Fruit fly (Drosophila melanogaster): ENCODE data around the gene BicD.
A peak's percentile ranks its signal among the peaks of the same experiment; 100 is the strongest.

Gene BicD

DNA sequence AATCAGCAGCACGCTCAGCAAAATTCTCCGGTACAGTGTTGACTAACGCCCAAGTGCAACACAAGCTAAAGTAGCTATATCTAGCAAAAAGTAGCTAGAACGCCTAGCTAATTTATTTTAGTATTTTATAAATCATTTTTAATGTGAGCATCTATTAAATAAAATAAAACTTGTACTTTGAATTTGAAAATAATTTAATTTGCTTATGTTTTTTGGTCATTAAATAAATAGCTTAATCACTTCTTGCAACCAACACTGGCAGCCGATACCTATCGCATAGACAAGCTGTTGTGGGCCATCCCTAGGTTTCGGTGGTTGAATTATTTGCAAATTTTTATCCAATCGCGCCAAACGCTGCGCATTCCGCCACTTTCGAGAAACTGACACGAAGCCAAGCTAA lies 62.7 kb downstream of the BicD start, which contains the start of the genes Polr2J and CG15141 (continued):
- no peak for TF ChIP-seq dimm (GFP tag; IDR thresholded peaks at IDR 0.05)
- TF ChIP-seq Nf-YB (GFP tag; optimal IDR thresholded peaks at IDR 0.05) = peak; percentile 70
- peak; percentile 72 for TF ChIP-seq HHEX (GFP tag; optimal IDR thresholded peaks at IDR 0.05)
- TF ChIP-seq Antp (GFP tag; optimal IDR thresholded peaks at IDR 0.05) = peak; percentile 54
- no peak for TF ChIP-seq CG2678 (tag; optimal IDR thresholded peaks at IDR 0.05)
- peak; percentile 96 for TF ChIP-seq MBD-R2 (GFP tag; IDR thresholded peaks at IDR 0.05)
- TF ChIP-seq tna (GFP tag; IDR thresholded peaks at IDR 0.05; ENCODE audit: partially characterized antibody) = peak; percentile 41; the same call in 1 of the 2 replicates
- TF ChIP-seq CG34224 (GFP tag; IDR thresholded peaks at IDR 0.05; ENCODE audit: partially characterized antibody) = peak; percentile 83
- TF ChIP-seq CG17186 (GFP tag; optimal IDR thresholded peaks at IDR 0.05) = peak; percentile 63
- TF ChIP-seq CG4404 (GFP tag; IDR thresholded peaks at IDR 0.05) = peak; percentile 90
- TF ChIP-seq Ssrp (tag; optimal IDR thresholded peaks at IDR 0.05) = peak; percentile 89
- peak; percentile 37; the same call in 1 of the 2 replicates for TF ChIP-seq Awh (GFP tag; IDR thresholded peaks at IDR 0.05)
- peak; percentile 56 for TF ChIP-seq CG3995 (GFP tag; optimal IDR thresholded peaks at IDR 0.05)
- TF ChIP-seq Usf (GFP tag; optimal IDR thresholded peaks at IDR 0.05) = peak; percentile 69
- peak; percentile 45 for TF ChIP-seq CG6765 (GFP tag; optimal IDR thresholded peaks at IDR 0.05)
- TF ChIP-seq CG10274 (GFP tag; optimal IDR thresholded peaks at IDR 0.05) = peak; percentile 46
- no peak for TF ChIP-seq MTF-1 (GFP tag; optimal IDR thresholded peaks at IDR 0.05; ENCODE audit: borderline replicate concordance)
- no peak for TF ChIP-seq CkIIα-i1 (GFP tag; IDR thresholded peaks at IDR 0.05)
- no peak for TF ChIP-seq nom (GFP tag; optimal IDR thresholded peaks at IDR 0.05)
- peak; percentile 93 for TF ChIP-seq sob (GFP tag; IDR thresholded peaks at IDR 0.05)
- TF ChIP-seq jing (GFP tag; optimal IDR thresholded peaks at IDR 0.05) = peak; percentile 49
- peak; percentile 75 for TF ChIP-seq CG12299 (tag; optimal IDR thresholded peaks at IDR 0.05)
- peak; percentile 70 for TF ChIP-seq chm (GFP tag; IDR thresholded peaks at IDR 0.05)
- TF ChIP-seq fd64A (GFP tag; optimal IDR thresholded peaks at IDR 0.05) = no peak
- peak; percentile 94 for TF ChIP-seq CG3847 (GFP tag; IDR thresholded peaks at IDR 0.05)
- peak; percentile 90 for TF ChIP-seq sisA (GFP tag; IDR thresholded peaks at IDR 0.05)
- peak; percentile 38 for TF ChIP-seq CG3163 (GFP tag; optimal IDR thresholded peaks at IDR 0.05)
- TF ChIP-seq tgo (GFP tag; IDR thresholded peaks at IDR 0.05) = peak; percentile 91
- TF ChIP-seq CG31365 (tag; optimal IDR thresholded peaks at IDR 0.05) = no peak
- TF ChIP-seq CG14441 (GFP tag; IDR thresholded peaks at IDR 0.05) = peak; percentile 87
- peak; percentile 79; the same call in 1 of the 2 replicates for TF ChIP-seq danr (GFP tag; IDR thresholded peaks at IDR 0.05)
- TF ChIP-seq maf-S (GFP tag; optimal IDR thresholded peaks at IDR 0.05) = peak; percentile 61
- no peak for TF ChIP-seq sr (GFP tag; IDR thresholded peaks at IDR 0.05)
- no peak for TF ChIP-seq z (GFP tag; IDR thresholded peaks at IDR 0.05)
- TF ChIP-seq CG6854 (GFP tag; optimal IDR thresholded peaks at IDR 0.05) = no peak
- TF ChIP-seq CTCF (GFP tag; optimal IDR thresholded peaks at IDR 0.05) = no peak
- peak; percentile 69 for TF ChIP-seq CG4854 (GFP tag; optimal IDR thresholded peaks at IDR 0.05)
- peak; percentile 68 for TF ChIP-seq CG3838 (GFP tag; optimal IDR thresholded peaks at IDR 0.05)
- peak; percentile 73; the same call in 2 of the 3 replicates for TF ChIP-seq CG11695 (GFP tag; IDR thresholded peaks at IDR 0.05)
- peak; percentile 84 for TF ChIP-seq CG4424 (GFP tag; optimal IDR thresholded peaks at IDR 0.05)
- TF ChIP-seq CG9215 (GFP tag; IDR thresholded peaks at IDR 0.05) = peak; percentile 88
- TF ChIP-seq CG8089 (GFP tag; optimal IDR thresholded peaks at IDR 0.05) = peak; percentile 56
- TF ChIP-seq CG2199 (GFP tag; IDR thresholded peaks at IDR 0.05) = peak; percentile 65; the same call in 1 of the 3 replicates
- peak; percentile 88 for TF ChIP-seq H15 (GFP tag; IDR thresholded peaks at IDR 0.05)
- peak; percentile 84 for TF ChIP-seq NFAT (GFP tag; IDR thresholded peaks at IDR 0.05)
- TF ChIP-seq inv (GFP tag; IDR thresholded peaks at IDR 0.05; ENCODE audit: partially characterized antibody) = peak; percentile 82
- peak; percentile 41 for TF ChIP-seq slp2 (GFP tag; optimal IDR thresholded peaks at IDR 0.05)
- TF ChIP-seq insv (GFP tag; optimal IDR thresholded peaks at IDR 0.05) = peak in 1 of 2 experiments; percentile 49
- TF ChIP-seq sima (GFP tag; optimal IDR thresholded peaks at IDR 0.05) = no peak
- TF ChIP-seq ato (GFP tag; IDR thresholded peaks at IDR 0.05; ENCODE audit: partially characterized antibody) = peak; percentile 43; the same call in 1 of the 2 replicates
- TF ChIP-seq gro (GFP tag; optimal IDR thresholded peaks at IDR 0.05) = peak; percentile 23
- TF ChIP-seq mam (GFP tag; optimal IDR thresholded peaks at IDR 0.05) = peak; percentile 80

Data from whole organism, embryonic.